Worm (Caenorhabditis elegans) whole organism, mixed stage, embryonic: ENCODE measurements around the gene srh-245.

Experiments used
- M03D4.4 ChIP-seq: sonication (generic microtip); optimal IDR thresholded peaks from 2 replicates; lab custom pipeline; 2017; ENCODE audit warnings: mild to moderate bottlenecking, missing genetic modification characterization, missing compliant biosample characterization
- bed-3 ChIP-seq: fragments of 200-800 bp; sonication (Bioruptor generic); optimal IDR thresholded peaks from 3 replicates; lab custom pipeline; 2018; ENCODE audit warnings: mild to moderate bottlenecking, missing genetic modification characterization, moderate library complexity, missing compliant biosample characterization
- ceh-39 ChIP-seq: fragments of 150-350 bp; optimal IDR thresholded peaks from 2 replicates; lab custom pipeline; 2014; ENCODE audit warnings: missing biosample characterization, missing genetic modification characterization
- ceh-43 ChIP-seq: fragments of 200-800 bp; sonication (Bioruptor generic); optimal IDR thresholded peaks from 2 replicates; lab custom pipeline; 2018; ENCODE audit warnings: mild to moderate bottlenecking, missing genetic modification characterization, moderate library complexity, missing compliant biosample characterization
- ceh-83 ChIP-seq: fragments of 200-800 bp; sonication (Bioruptor generic); optimal IDR thresholded peaks from 2 replicates; lab custom pipeline; 2018; ENCODE audit warnings: mild to moderate bottlenecking, missing genetic modification characterization, missing compliant biosample characterization
- ces-1 ChIP-seq: fragments of 150-350 bp; optimal IDR thresholded peaks from 2 replicates; lab custom pipeline; 2014; ENCODE audit warnings: missing biosample characterization, missing genetic modification reagents, missing genetic modification characterization
- cnd-1 ChIP-seq: fragments of 200-800 bp; sonication (Bioruptor generic); optimal IDR thresholded peaks from 2 replicates; lab custom pipeline; 2018; ENCODE audit warnings: mild to moderate bottlenecking, missing genetic modification characterization, missing compliant biosample characterization
- drap-1 ChIP-seq: fragments of 200-800 bp; sonication (Bioruptor generic); optimal IDR thresholded peaks from 3 replicates; lab custom pipeline; 2018; ENCODE audit warnings: mild to moderate bottlenecking, missing genetic modification characterization, missing compliant biosample characterization
- elt-1 ChIP-seq: sonication (generic microtip); optimal IDR thresholded peaks from 2 replicates; lab custom pipeline; 2017; ENCODE audit warnings: missing genetic modification characterization, mild to moderate bottlenecking, missing compliant biosample characterization, antibody characterized with exemption, moderate library complexity, borderline replicate concordance; ENCODE audit not compliant: insufficient read depth
- elt-3 ChIP-seq: fragments of 150-350 bp; optimal IDR thresholded peaks from 2 replicates; lab custom pipeline; 2014; ENCODE audit warnings: missing biosample characterization, missing genetic modification characterization
- hlh-1 ChIP-seq: fragments of 150-350 bp; optimal IDR thresholded peaks from 2 replicates; lab custom pipeline; 2014; ENCODE audit warnings: missing biosample characterization, missing genetic modification reagents, missing genetic modification characterization
- lin-13 ChIP-seq: fragments of 150-350 bp; optimal IDR thresholded peaks from 2 replicates; lab custom pipeline; 2014; ENCODE audit warnings: missing biosample characterization, missing genetic modification characterization
- lsy-2 ChIP-seq: fragments of 150-350 bp; optimal IDR thresholded peaks from 2 replicates; lab custom pipeline; 2014; ENCODE audit warnings: missing biosample characterization, missing genetic modification characterization
- mab-5 ChIP-seq: fragments of 150-350 bp; optimal IDR thresholded peaks from 2 replicates; lab custom pipeline; 2014; ENCODE audit warnings: missing biosample characterization, missing genetic modification characterization
- mep-1 ChIP-seq: fragments of 150-350 bp; optimal IDR thresholded peaks from 2 replicates; lab custom pipeline; 2017; ENCODE audit warnings: missing biosample characterization, missing genetic modification reagents, missing genetic modification characterization, inconsistent platforms
- mls-2 ChIP-seq: sonication (generic microtip); optimal IDR thresholded peaks from 2 replicates; lab custom pipeline; 2016; ENCODE audit warnings: mild to moderate bottlenecking, missing genetic modification characterization, moderate library complexity, missing compliant biosample characterization
- nhr-12 ChIP-seq: fragments of 150-350 bp; optimal IDR thresholded peaks from 2 replicates; lab custom pipeline; 2014; ENCODE audit warnings: missing biosample characterization, missing genetic modification characterization
- nhr-2 ChIP-seq: fragments of 150-350 bp; optimal IDR thresholded peaks from 2 replicates; lab custom pipeline; 2014; ENCODE audit warnings: missing biosample characterization, missing genetic modification characterization
- nhr-237 ChIP-seq: fragments of 150-350 bp; optimal IDR thresholded peaks from 2 replicates; lab custom pipeline; 2014; ENCODE audit warnings: missing biosample characterization, missing genetic modification characterization
- nhr-28 ChIP-seq: fragments of 150-350 bp; optimal IDR thresholded peaks from 2 replicates; lab custom pipeline; 2014; ENCODE audit warnings: missing biosample characterization, missing genetic modification characterization
- nhr-76 ChIP-seq: sonication (generic microtip); optimal IDR thresholded peaks from 2 replicates; lab custom pipeline; 2017; ENCODE audit warnings: missing biosample characterization, missing genetic modification characterization
- pha-4 ChIP-seq: fragments of 150-350 bp; optimal IDR thresholded peaks from 2 replicates; lab custom pipeline; 2018; ENCODE audit warnings: missing biosample characterization, missing genetic modification reagents, missing genetic modification characterization
- sem-2 ChIP-seq: fragments of 200-800 bp; sonication (Bioruptor generic); optimal IDR thresholded peaks from 2 replicates; lab custom pipeline; 2018; ENCODE audit warnings: mild to moderate bottlenecking, missing genetic modification characterization, missing compliant biosample characterization
- snpc-4 ChIP-seq: fragments of 150-350 bp; optimal IDR thresholded peaks from 2 replicates; lab custom pipeline; 2014; ENCODE audit warnings: missing biosample characterization, missing genetic modification characterization
- sptf-1 ChIP-seq: sonication (generic microtip); optimal IDR thresholded peaks from 2 replicates; lab custom pipeline; 2017; ENCODE audit warnings: mild to moderate bottlenecking, missing genetic modification characterization, moderate library complexity, missing compliant biosample characterization
- tbx-8 ChIP-seq: fragments of 200-800 bp; sonication (Bioruptor generic); optimal IDR thresholded peaks from 2 replicates; lab custom pipeline; 2018; ENCODE audit warnings: mild to moderate bottlenecking, missing genetic modification characterization, moderate library complexity, missing compliant biosample characterization
- unc-39 ChIP-seq: fragments of 150-350 bp; optimal IDR thresholded peaks from 2 replicates; lab custom pipeline; 2014; ENCODE audit warnings: missing biosample characterization, missing genetic modification characterization
- unc-62 ChIP-seq: fragments of 150-350 bp; optimal IDR thresholded peaks from 2 replicates; lab custom pipeline; 2014; ENCODE audit warnings: missing biosample characterization, missing genetic modification reagents, missing genetic modification characterization
- zip-8 ChIP-seq: fragments of 150-350 bp; optimal IDR thresholded peaks from 2 replicates; lab custom pipeline; 2014; ENCODE audit warnings: missing biosample characterization, missing genetic modification characterization
- ztf-11 ChIP-seq: fragments of 150-350 bp; optimal IDR thresholded peaks from 2 replicates; lab custom pipeline; 2014; ENCODE audit warnings: missing biosample characterization, missing genetic modification characterization

srh-245 gene

DNA sequence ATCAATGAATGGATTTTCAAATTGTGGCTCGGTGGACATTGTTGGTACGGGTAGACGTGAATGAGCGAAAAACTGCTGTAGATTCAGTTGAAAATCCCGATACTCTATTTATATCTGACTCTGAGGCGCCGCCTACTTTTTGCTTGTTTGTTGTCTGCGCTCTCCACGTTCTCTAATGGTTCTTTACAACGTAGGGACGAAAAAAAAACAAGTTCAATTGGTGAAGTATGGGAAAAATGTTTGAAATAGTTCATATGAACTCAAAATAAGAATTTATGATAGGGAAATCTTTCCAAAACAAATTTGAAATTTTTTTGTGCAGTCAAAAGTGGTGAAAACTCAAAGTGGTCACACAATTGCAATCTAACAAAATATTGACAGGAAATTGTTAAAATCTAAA, 20.9 kb downstream of the srh-245 start, which contains the start of gene F48G7.10:
Gene F48G7.10, minus strand, starts transcription at position 101 of the 400 bp plus-strand sequence.
- no peak for TF ChIP-seq drap-1 (GFP tag; lab: Kevin White, UChicago)
- no peak for TF ChIP-seq mab-5
- no peak for TF ChIP-seq lin-13 (tag; lab: Kevin White, UChicago)
- no peak for TF ChIP-seq tbx-8
- no peak for TF ChIP-seq ceh-39 (tag; lab: Kevin White, UChicago)
- TF ChIP-seq lsy-2 (tag; lab: Kevin White, UChicago), result no peak
- TF ChIP-seq bed-3 (GFP tag; lab: Kevin White, UChicago), result no peak
- TF ChIP-seq ceh-43, result no peak
- TF ChIP-seq nhr-28 (tag; lab: Kevin White, UChicago), result no peak
- TF ChIP-seq M03D4.4 (tag; lab: Kevin White, UChicago), result no peak
- no peak for TF ChIP-seq zip-8
- no peak for TF ChIP-seq unc-62
- TF ChIP-seq pha-4, result no peak
- TF ChIP-seq mls-2, result no peak

DNA sequence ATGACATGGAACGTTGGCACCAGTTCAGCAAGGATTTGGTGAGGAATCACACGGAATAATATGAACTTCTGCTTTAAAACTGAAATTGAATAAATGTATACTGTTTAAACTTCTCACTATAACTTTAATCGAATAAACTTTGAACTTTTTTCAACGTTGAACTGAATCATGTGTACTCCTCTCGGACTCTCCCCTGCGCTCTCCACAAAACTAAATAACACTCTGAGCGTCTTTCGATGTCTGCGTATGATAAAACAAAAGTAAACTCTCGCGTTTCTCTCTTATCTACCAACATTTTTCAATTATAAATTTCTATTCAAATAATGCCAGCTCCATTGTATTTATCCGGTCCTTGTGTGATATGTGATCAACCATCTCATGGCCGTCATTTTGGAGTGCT, 23.9 kb downstream of the srh-245 start:
- TF ChIP-seq unc-62 (no peak), elt-1 (tag; lab: Kevin White, UChicago) (no peak), nhr-12 (tag; lab: Kevin White, UChicago) (no peak), cnd-1 (tag; lab: Kevin White, UChicago) (no peak), bed-3 (GFP tag; lab: Kevin White, UChicago) (no peak), nhr-237 (tag; lab: Kevin White, UChicago) (no peak), nhr-28 (tag; lab: Kevin White, UChicago) (no peak), ces-1 (GFP tag; lab: Kevin White, UChicago) (no peak), sem-2 (GFP tag; lab: Kevin White, UChicago) (no peak), nhr-2 (no peak), zip-8 (no peak), mep-1 (tag; lab: Kevin White, UChicago) (no peak), ztf-11 (tag; lab: Kevin White, UChicago) (no peak), snpc-4 (tag; lab: Kevin White, UChicago) (no peak)

DNA sequence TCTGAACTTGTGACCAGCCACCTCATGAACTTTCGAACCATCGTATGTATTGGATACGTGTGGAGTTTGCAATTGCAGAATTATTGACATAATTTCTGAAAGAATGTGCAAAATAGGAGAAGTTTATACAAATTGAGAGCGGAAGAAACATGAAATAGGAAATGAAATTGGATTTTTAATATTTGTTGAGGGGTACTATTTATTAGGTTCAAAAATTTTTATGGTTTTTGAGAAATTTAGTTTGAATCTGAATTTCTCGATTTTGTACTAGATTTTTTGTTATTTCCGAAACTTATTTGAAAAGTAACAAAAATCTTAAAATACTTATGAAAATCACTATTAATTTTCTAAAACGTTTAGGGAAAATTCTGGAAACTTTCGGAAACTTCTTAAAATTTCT, 27.2 kb downstream of the srh-245 start, which contains the start of gene F48G7.9:
Gene F48G7.9, minus strand, starts transcription at position 101 of the 400 bp plus-strand sequence.
- TF ChIP-seq M03D4.4 (tag; lab: Kevin White, UChicago), result no peak
- TF ChIP-seq sptf-1 (tag; lab: Kevin White, UChicago), result no peak
- TF ChIP-seq sem-2 (GFP tag; lab: Kevin White, UChicago), result no peak
- TF ChIP-seq lin-13 (tag; lab: Kevin White, UChicago), result no peak
- no peak for TF ChIP-seq mab-5

DNA sequence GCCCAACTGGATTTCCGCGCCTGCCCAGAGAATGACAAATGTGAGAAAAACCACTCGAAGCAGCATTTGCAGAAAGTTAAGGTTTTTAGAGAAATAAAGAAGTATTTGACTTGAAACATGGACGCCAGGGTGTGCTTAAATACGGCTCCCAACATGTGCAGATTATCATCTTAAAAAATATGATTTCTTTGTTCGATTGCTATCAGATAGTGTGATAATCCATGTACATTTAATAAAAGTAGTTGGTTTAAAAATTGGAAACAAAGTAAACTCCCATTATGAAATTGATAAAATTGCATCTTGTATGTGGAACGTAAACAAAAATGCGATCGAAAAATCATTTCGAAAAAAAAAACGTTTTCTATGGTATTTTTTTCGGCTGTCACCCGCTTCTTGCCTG, 28.1 kb downstream of the srh-245 start, which contains the start of gene F48G7.8:
Gene F48G7.8, minus strand, starts transcription at position 101 of the 400 bp plus-strand sequence.
- TF ChIP-seq pha-4 (no peak), bed-3 (GFP tag; lab: Kevin White, UChicago) (no peak), mls-2 (no peak), unc-39 (no peak), lsy-2 (tag; lab: Kevin White, UChicago) (no peak), mab-5 (no peak), elt-3 (tag; lab: Kevin White, UChicago) (no peak), sptf-1 (tag; lab: Kevin White, UChicago) (no peak), tbx-8 (no peak), cnd-1 (tag; lab: Kevin White, UChicago) (no peak), elt-1 (tag; lab: Kevin White, UChicago) (no peak), ceh-43 (no peak), hlh-1 (tag; lab: Kevin White, UChicago) (no peak), sem-2 (GFP tag; lab: Kevin White, UChicago) (no peak), ces-1 (GFP tag; lab: Kevin White, UChicago) (no peak), nhr-76 (tag; lab: Kevin White, UChicago) (no peak), ceh-83 (GFP tag; lab: Kevin White, UChicago) (no peak)
- TF ChIP-seq, all 35 proteins: peak for 0

DNA sequence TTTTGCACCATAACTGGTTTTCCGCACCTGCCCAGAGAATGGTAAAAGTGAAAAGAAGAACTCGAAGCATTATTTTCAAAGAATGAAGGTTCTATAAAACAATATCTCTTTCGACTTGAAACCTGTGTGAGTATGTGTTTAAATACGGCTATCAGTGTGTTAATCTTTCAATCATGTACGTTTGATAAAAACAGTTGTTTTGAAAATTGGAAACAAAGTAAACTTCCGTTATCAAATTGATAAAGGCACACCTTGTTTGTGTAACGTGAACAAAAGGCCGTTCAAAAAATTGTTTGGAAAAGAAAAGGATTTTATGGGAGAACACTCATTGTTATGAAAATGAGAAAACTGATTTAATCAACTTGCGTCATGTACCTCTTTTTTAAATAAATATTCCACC, 29.4 kb downstream of the srh-245 start, which contains the start of gene F48G7.7:
Gene F48G7.7, minus strand, starts transcription at position 101 of the 400 bp plus-strand sequence.
- TF ChIP-seq mls-2, result no peak
- TF ChIP-seq bed-3 (GFP tag; lab: Kevin White, UChicago), result no peak
- no peak for TF ChIP-seq pha-4
- TF ChIP-seq nhr-2, result no peak
- TF ChIP-seq ceh-39 (tag; lab: Kevin White, UChicago), result no peak
